Worm (Caenorhabditis elegans): ENCODE data around the gene C31A11.13.
"Not testable (repeated sequence)": the region's sequence is repeated elsewhere in the genome, so short reads cannot be mapped to it uniquely, and the experiment has no call there.

C31A11.13 gene

ce11 chrV:16342258-16342618 is 39.9 kb upstream of the C31A11.13 start, which contains the start of gene nhr-193:
TSS of gene nhr-193 (plus strand) at chrV:16342308.
- TF ChIP-seq mls-2 (tag; optimal IDR thresholded peaks at IDR 0.05) = no peak
- TF ChIP-seq sptf-1 (tag; optimal IDR thresholded peaks at IDR 0.05) = no peak
- TF ChIP-seq pha-4 (tag; optimal IDR thresholded peaks at IDR 0.05) = no peak
- TF ChIP-seq mab-5 (tag; optimal IDR thresholded peaks at IDR 0.05) = no peak
- TF ChIP-seq mep-1 (tag; optimal IDR thresholded peaks at IDR 0.05) = no peak
- TF ChIP-seq ceh-43 (GFP tag; optimal IDR thresholded peaks at IDR 0.05) = no peak
- TF ChIP-seq ceh-83 (GFP tag; optimal IDR thresholded peaks at IDR 0.05) = no peak
- no peak for TF ChIP-seq lin-13 (tag; optimal IDR thresholded peaks at IDR 0.05)
- TF ChIP-seq zip-8 (tag; optimal IDR thresholded peaks at IDR 0.05) = no peak
- no peak for TF ChIP-seq hlh-1 (tag; optimal IDR thresholded peaks at IDR 0.05)
- TF ChIP-seq ham-2 (GFP tag; optimal IDR thresholded peaks at IDR 0.05) = no peak
- TF ChIP-seq nhr-76 (tag; optimal IDR thresholded peaks at IDR 0.05) = no peak
- no peak for TF ChIP-seq bed-3 (GFP tag; optimal IDR thresholded peaks at IDR 0.05)
- no peak for TF ChIP-seq ztf-11 (tag; optimal IDR thresholded peaks at IDR 0.05)
- no peak for TF ChIP-seq elt-1 (tag; optimal IDR thresholded peaks at IDR 0.05; ENCODE audit: borderline replicate concordance, insufficient read depth)
- TF ChIP-seq unc-62 (GFP tag; optimal IDR thresholded peaks at IDR 0.05) = no peak
- TF ChIP-seq snpc-4 (tag; optimal IDR thresholded peaks at IDR 0.05) = no peak

ce11 chrV:16338287-16339092 is 36.1 kb upstream of the C31A11.13 start, which contains the start of gene slc-9B.2:
TSS of gene slc-9B.2 (plus strand) at chrV:16339042.
- not testable (repeated sequence) for TF ChIP-seq ztf-11 (tag; optimal IDR thresholded peaks at IDR 0.05); tbx-8 (GFP tag; optimal IDR thresholded peaks at IDR 0.05); bed-3 (GFP tag; optimal IDR thresholded peaks at IDR 0.05)

ce11 chrV:16336326-16336725 is 34.0 kb upstream of the C31A11.13 start, which contains the start of gene srw-87:
TSS of gene srw-87 (plus strand) at chrV:16336626.
- no peak for TF ChIP-seq snpc-4 (tag; optimal IDR thresholded peaks at IDR 0.05)
- no peak for TF ChIP-seq pha-4 (tag; optimal IDR thresholded peaks at IDR 0.05)
- no peak for TF ChIP-seq hlh-1 (tag; optimal IDR thresholded peaks at IDR 0.05)
- TF ChIP-seq cnd-1 (tag; optimal IDR thresholded peaks at IDR 0.05) = no peak
- no peak for TF ChIP-seq ceh-39 (tag; optimal IDR thresholded peaks at IDR 0.05)
- no peak for TF ChIP-seq sem-2 (GFP tag; optimal IDR thresholded peaks at IDR 0.05)
- TF ChIP-seq bed-3 (GFP tag; optimal IDR thresholded peaks at IDR 0.05) = no peak
- TF ChIP-seq lsy-2 (tag; optimal IDR thresholded peaks at IDR 0.05) = no peak
- no peak for TF ChIP-seq unc-120 (tag; optimal IDR thresholded peaks at IDR 0.05; ENCODE audit: poor library complexity, severe bottlenecking)
- TF ChIP-seq nhr-2 (tag; optimal IDR thresholded peaks at IDR 0.05) = no peak

ce11 chrV:16333412-16333811 is 31.1 kb upstream of the C31A11.13 start, which contains the start of gene srh-167:
TSS of gene srh-167 (plus strand) at chrV:16333712.
- TF ChIP-seq unc-39 (tag; optimal IDR thresholded peaks at IDR 0.05) (no peak), ces-1 (GFP tag; optimal IDR thresholded peaks at IDR 0.05) (no peak), cnd-1 (tag; optimal IDR thresholded peaks at IDR 0.05) (no peak), tbx-8 (GFP tag; optimal IDR thresholded peaks at IDR 0.05) (no peak), snpc-4 (tag; optimal IDR thresholded peaks at IDR 0.05) (no peak), elt-1 (tag; optimal IDR thresholded peaks at IDR 0.05; ENCODE audit: borderline replicate concordance, insufficient read depth) (no peak), mab-5 (tag; optimal IDR thresholded peaks at IDR 0.05) (no peak), zip-8 (tag; optimal IDR thresholded peaks at IDR 0.05) (no peak), sptf-1 (tag; optimal IDR thresholded peaks at IDR 0.05) (no peak), M03D4.4 (tag; optimal IDR thresholded peaks at IDR 0.05) (no peak), pha-4 (tag; optimal IDR thresholded peaks at IDR 0.05) (no peak), nhr-76 (tag; optimal IDR thresholded peaks at IDR 0.05) (no peak), mls-2 (tag; optimal IDR thresholded peaks at IDR 0.05) (no peak), hlh-1 (tag; optimal IDR thresholded peaks at IDR 0.05) (no peak), unc-120 (tag; optimal IDR thresholded peaks at IDR 0.05; ENCODE audit: poor library complexity, severe bottlenecking) (no peak), lin-32 (GFP tag; optimal IDR thresholded peaks at IDR 0.05) (no peak)

- no peak for TF ChIP-seq unc-120 (tag; optimal IDR thresholded peaks at IDR 0.05; ENCODE audit: poor library complexity, severe bottlenecking)
- TF ChIP-seq ham-2 (GFP tag; optimal IDR thresholded peaks at IDR 0.05) = no peak
- TF ChIP-seq tbx-8 (GFP tag; optimal IDR thresholded peaks at IDR 0.05) = no peak
- TF ChIP-seq nhr-76 (tag; optimal IDR thresholded peaks at IDR 0.05) = no peak
- no peak for TF ChIP-seq ceh-39 (tag; optimal IDR thresholded peaks at IDR 0.05)
- no peak for TF ChIP-seq nhr-12 (tag; optimal IDR thresholded peaks at IDR 0.05)
- no peak for TF ChIP-seq M03D4.4 (tag; optimal IDR thresholded peaks at IDR 0.05)
- no peak for TF ChIP-seq flh-1 (GFP tag; optimal IDR thresholded peaks at IDR 0.05)
Observed at ce11 chrV:16328849-16329248, 26.5 kb upstream of the C31A11.13 start, which contains the start of gene F57G8.7. TSS of gene F57G8.7 (plus strand) at chrV:16329149.
